Fruit fly (Drosophila melanogaster) whole organism, embryonic: ENCODE results near the gene CG4577.
A peak's percentile ranks its signal among the peaks of the same experiment; 100 is the strongest.

ENCODE experiments used
- ATbp ChIP-seq: fragments of 200-800 bp; sonication (Bioruptor generic); optimal IDR thresholded peaks from 2 replicates; lab custom pipeline; 2017; ENCODE audit warnings: missing biosample characterization, mild to moderate bottlenecking, missing genetic modification characterization, missing genetic modification reagents
- Atf-2 ChIP-seq: fragments of 200-800 bp; sonication (Bioruptor generic); optimal IDR thresholded peaks from 2 replicates; lab custom pipeline; 2016; ENCODE audit warnings: missing biosample characterization, missing genetic modification characterization
- Bdp1 ChIP-seq: fragments of 200-800 bp; sonication (Bioruptor generic); optimal IDR thresholded peaks from 3 replicates; lab custom pipeline; 2016; ENCODE audit warnings: missing biosample characterization, missing genetic modification characterization
- CG10274 ChIP-seq: fragments of 200-800 bp; sonication (Bioruptor generic); optimal IDR thresholded peaks from 3 replicates; lab custom pipeline; 2017; ENCODE audit warnings: missing biosample characterization, mild to moderate bottlenecking, missing genetic modification characterization
- CG11456 ChIP-seq: fragments of 200-800 bp; sonication (Bioruptor generic); IDR thresholded peaks from 3 replicates; pipeline ENCODE4 v1.3.6; 2022; ENCODE audit warnings: missing biosample characterization, missing genetic modification characterization
- CG12769 ChIP-seq: fragments of 200-800 bp; sonication (Bioruptor generic); optimal IDR thresholded peaks from 2 replicates; lab custom pipeline; 2019; ENCODE audit warnings: missing biosample characterization, mild to moderate bottlenecking, missing genetic modification characterization, moderate library complexity
- CG13424 ChIP-seq: fragments of 200-800 bp; sonication (Bioruptor generic); optimal IDR thresholded peaks from 2 replicates; lab custom pipeline; 2019; ENCODE audit warnings: missing biosample characterization, mild to moderate bottlenecking, missing genetic modification characterization, moderate library complexity
- CG1603 ChIP-seq: fragments of 200-800 bp; sonication (Bioruptor generic); optimal IDR thresholded peaks from 2 replicates; lab custom pipeline; 2019; ENCODE audit warnings: missing biosample characterization, mild to moderate bottlenecking, missing genetic modification characterization, moderate library complexity
- CG17385 ChIP-seq: fragments of 200-800 bp; sonication (Bioruptor generic); optimal IDR thresholded peaks from 3 replicates; lab custom pipeline; 2018; ENCODE audit warnings: missing biosample characterization, mild to moderate bottlenecking, missing genetic modification characterization
- CG17568 ChIP-seq: fragments of 200-800 bp; sonication (Bioruptor generic); optimal IDR thresholded peaks from 2 replicates; lab custom pipeline; 2018; ENCODE audit warnings: missing biosample characterization, mild to moderate bottlenecking, missing genetic modification characterization, moderate library complexity
- CG2116 ChIP-seq: fragments of 200-800 bp; sonication (Bioruptor generic); optimal IDR thresholded peaks from 3 replicates; lab custom pipeline; 2018; ENCODE audit warnings: missing biosample characterization, mild to moderate bottlenecking, missing genetic modification characterization
- CG2889 ChIP-seq: fragments of 200-800 bp; sonication (Bioruptor generic); IDR thresholded peaks from 3 replicates; pipeline ENCODE4 v1.3.6; 2022; ENCODE audit warnings: missing biosample characterization, missing genetic modification characterization
- CG30020 ChIP-seq: fragments of 200-800 bp; optimal IDR thresholded peaks from 2 replicates; lab custom pipeline; 2019; ENCODE audit warnings: missing biosample characterization, mild to moderate bottlenecking, missing genetic modification characterization, moderate library complexity
- CG4328 ChIP-seq: fragments of 200-800 bp; sonication (Bioruptor generic); optimal IDR thresholded peaks from 3 replicates; lab custom pipeline; 2017; ENCODE audit warnings: missing biosample characterization, missing genetic modification reagents, missing genetic modification characterization
- CG4404 ChIP-seq: fragments of 200-800 bp; sonication (Bioruptor generic); IDR thresholded peaks from 2 replicates; pipeline ENCODE4 v1.3.6; 2022; ENCODE audit warnings: missing biosample characterization, missing genetic modification characterization
- CG6689 ChIP-seq: fragments of 200-800 bp; sonication (Bioruptor generic); IDR thresholded peaks from 2 replicates; pipeline ENCODE4 v1.3.6; 2022; ENCODE audit warnings: missing biosample characterization, missing genetic modification characterization
- CG7745 ChIP-seq: fragments of 200-800 bp; sonication (Bioruptor generic); optimal IDR thresholded peaks from 2 replicates; lab custom pipeline; 2018; ENCODE audit warnings: missing biosample characterization, mild to moderate bottlenecking, missing genetic modification characterization, moderate library complexity
- D ChIP-seq, 2 experiments: fragments of 200-800 bp in 1 of 2; fragments of >200 bp in 1 of 2; sonication (Bioruptor generic) in 1 of 2; optimal IDR thresholded peaks; 2 replicates in 1 of 2; 3 replicates in 1 of 2; lab custom pipeline; 2017; ENCODE audit warnings: mild to moderate bottlenecking in 1 of 2, missing biosample characterization in 1 of 2, missing genetic modification characterization in 1 of 2, missing genetic modification reagents in 1 of 2
- Dp ChIP-seq: fragments of 200-800 bp; sonication (Bioruptor generic); optimal IDR thresholded peaks from 2 replicates; lab custom pipeline; 2018; ENCODE audit warnings: missing biosample characterization, mild to moderate bottlenecking, missing genetic modification characterization, moderate library complexity
- Drgx ChIP-seq: fragments of 200-800 bp; sonication (Bioruptor generic); IDR thresholded peaks from 2 replicates; pipeline ENCODE4 v1.3.6; 2022; ENCODE audit warnings: missing biosample characterization, missing genetic modification characterization
- Fer3 ChIP-seq: fragments of 200-800 bp; sonication (Bioruptor generic); optimal IDR thresholded peaks from 2 replicates; lab custom pipeline; 2018; ENCODE audit warnings: missing biosample characterization, mild to moderate bottlenecking, missing genetic modification characterization, moderate library complexity
- GATAe ChIP-seq: fragments of 200-800 bp; sonication (Bioruptor generic); conservative IDR thresholded peaks from 2 replicates; pipeline ENCODE4 v1.3.6; 2022; ENCODE audit warnings: missing biosample characterization, missing genetic modification characterization
- H2.0 ChIP-seq: fragments of 200-800 bp; sonication (Bioruptor generic); IDR thresholded peaks from 2 replicates; pipeline ENCODE4 v1.3.6; 2022; ENCODE audit warnings: missing biosample characterization, missing genetic modification characterization
- Hmr ChIP-seq: fragments of 200-800 bp; sonication (Bioruptor generic); optimal IDR thresholded peaks from 3 replicates; lab custom pipeline; 2017; ENCODE audit warnings: mild to moderate bottlenecking, missing biosample characterization, missing genetic modification reagents, missing genetic modification characterization
- Hr39 ChIP-seq: fragments of >200 bp; optimal IDR thresholded peaks from 2 replicates; lab custom pipeline; 2017
- Jarid2 ChIP-seq: fragments of 200-800 bp; sonication (Bioruptor generic); optimal IDR thresholded peaks from 3 replicates; lab custom pipeline; 2017; ENCODE audit warnings: mild to moderate bottlenecking, missing biosample characterization, missing genetic modification reagents, missing genetic modification characterization
- Sox102F ChIP-seq: fragments of 200-800 bp; sonication (Bioruptor generic); optimal IDR thresholded peaks from 2 replicates; lab custom pipeline; 2018; ENCODE audit warnings: missing biosample characterization, mild to moderate bottlenecking, missing genetic modification characterization, moderate library complexity
- Ssrp ChIP-seq: fragments of 200-800 bp; sonication (Bioruptor generic); optimal IDR thresholded peaks from 2 replicates; lab custom pipeline; 2018; ENCODE audit warnings: missing biosample characterization, mild to moderate bottlenecking, missing genetic modification characterization, moderate library complexity
- Taf1 ChIP-seq: fragments of 200-800 bp; sonication (Bioruptor generic); IDR thresholded peaks from 2 replicates; pipeline ENCODE4 v1.3.6; 2022; ENCODE audit warnings: missing biosample characterization, missing genetic modification characterization
- Trl ChIP-seq, 3 experiments: fragments of >200 bp in 2 of 3; fragments of 200-800 bp in 1 of 3; sonication (Bioruptor generic) in 1 of 3; optimal IDR thresholded peaks; 2 replicates in 1 of 3; 3 replicates in 2 of 3; lab custom pipeline; 2016 to 2017; ENCODE audit warnings: missing biosample characterization in 1 of 3, missing genetic modification characterization in 1 of 3
- abd-A ChIP-seq: fragments of 200-800 bp; sonication (Bioruptor generic); optimal IDR thresholded peaks from 3 replicates; lab custom pipeline; 2019; ENCODE audit warnings: missing biosample characterization, mild to moderate bottlenecking, missing genetic modification characterization, moderate library complexity
- chif ChIP-seq, 2 experiments: fragments of 200-800 bp; sonication (Bioruptor generic); optimal IDR thresholded peaks; 3 replicates each; lab custom pipeline; 2016; ENCODE audit warnings: missing biosample characterization in 2 of 2, missing genetic modification characterization in 2 of 2
- corto ChIP-seq: fragments of 200-800 bp; sonication (Bioruptor generic); optimal IDR thresholded peaks from 2 replicates; lab custom pipeline; 2016; ENCODE audit warnings: missing biosample characterization, mild to moderate bottlenecking, missing genetic modification characterization, moderate library complexity
- croc ChIP-seq: fragments of 200-800 bp; sonication (Bioruptor generic); conservative IDR thresholded peaks from 3 replicates; pipeline ENCODE4 v1.3.6; 2022; ENCODE audit warnings: missing biosample characterization, missing genetic modification characterization
- dmrt99B ChIP-seq: fragments of 200-800 bp; sonication (Bioruptor generic); optimal IDR thresholded peaks from 2 replicates; lab custom pipeline; 2018; ENCODE audit warnings: missing biosample characterization, mild to moderate bottlenecking, missing genetic modification characterization, moderate library complexity
- fd3F ChIP-seq: fragments of 200-800 bp; sonication (Bioruptor generic); optimal IDR thresholded peaks from 2 replicates; lab custom pipeline; 2018; ENCODE audit warnings: missing biosample characterization, mild to moderate bottlenecking, missing genetic modification characterization, moderate library complexity
- fd96Cb ChIP-seq: fragments of 200-800 bp; sonication (Bioruptor generic); optimal IDR thresholded peaks from 2 replicates; lab custom pipeline; 2018; ENCODE audit warnings: missing biosample characterization, mild to moderate bottlenecking, missing genetic modification characterization, moderate library complexity
- grau ChIP-seq: fragments of 200-800 bp; optimal IDR thresholded peaks from 3 replicates; lab custom pipeline; 2019; ENCODE audit warnings: missing biosample characterization, mild to moderate bottlenecking, missing genetic modification characterization, moderate library complexity
- grn ChIP-seq: fragments of 200-800 bp; sonication (Bioruptor generic); optimal IDR thresholded peaks from 3 replicates; lab custom pipeline; 2017; ENCODE audit warnings: missing biosample characterization, missing genetic modification characterization
- gt ChIP-seq: fragments of 200-800 bp; sonication (Bioruptor generic); IDR thresholded peaks from 2 replicates; pipeline ENCODE4 v1.3.6; 2022; ENCODE audit warnings: missing biosample characterization, missing genetic modification characterization
- hbn ChIP-seq: fragments of 200-800 bp; sonication (Bioruptor generic); IDR thresholded peaks from 2 replicates; pipeline ENCODE4 v1.3.6; 2022; ENCODE audit warnings: missing biosample characterization, missing genetic modification characterization; ENCODE audit not compliant: partially characterized antibody
- her ChIP-seq: fragments of 200-800 bp; sonication (Bioruptor generic); optimal IDR thresholded peaks from 2 replicates; lab custom pipeline; 2016; ENCODE audit warnings: missing biosample characterization, missing genetic modification characterization
- oc ChIP-seq: fragments of 200-800 bp; sonication (Bioruptor generic); optimal IDR thresholded peaks from 2 replicates; lab custom pipeline; 2018; ENCODE audit warnings: missing biosample characterization, mild to moderate bottlenecking, missing genetic modification characterization, moderate library complexity
- sens ChIP-seq: fragments of 200-800 bp; sonication (Bioruptor generic); peaks from one replicate; lab custom pipeline; 2016; ENCODE audit warnings: missing biosample characterization, missing genetic modification characterization
- sob ChIP-seq: fragments of 200-800 bp; sonication (Bioruptor generic); IDR thresholded peaks from 2 replicates; pipeline ENCODE4 v1.3.6; 2022; ENCODE audit warnings: missing biosample characterization, missing genetic modification characterization
- tll ChIP-seq, 2 experiments: fragments of 200-800 bp in 1 of 2; fragments of >200 bp in 1 of 2; sonication (Bioruptor generic) in 1 of 2; optimal IDR thresholded peaks; 2 replicates each; lab custom pipeline; 2017 to 2019; ENCODE audit warnings: missing biosample characterization in 2 of 2, missing genetic modification characterization in 2 of 2, mild to moderate bottlenecking in 1 of 2, moderate library complexity in 1 of 2
- twi ChIP-seq: fragments of 200-800 bp; optimal IDR thresholded peaks from 2 replicates; lab custom pipeline; 2019; ENCODE audit warnings: missing biosample characterization, mild to moderate bottlenecking, missing genetic modification characterization, moderate library complexity
- wek ChIP-seq: fragments of 200-800 bp; sonication (Bioruptor generic); optimal IDR thresholded peaks from 3 replicates; lab custom pipeline; 2018; ENCODE audit warnings: missing biosample characterization, mild to moderate bottlenecking, missing genetic modification characterization, moderate library complexity

Gene CG4577

DNA sequence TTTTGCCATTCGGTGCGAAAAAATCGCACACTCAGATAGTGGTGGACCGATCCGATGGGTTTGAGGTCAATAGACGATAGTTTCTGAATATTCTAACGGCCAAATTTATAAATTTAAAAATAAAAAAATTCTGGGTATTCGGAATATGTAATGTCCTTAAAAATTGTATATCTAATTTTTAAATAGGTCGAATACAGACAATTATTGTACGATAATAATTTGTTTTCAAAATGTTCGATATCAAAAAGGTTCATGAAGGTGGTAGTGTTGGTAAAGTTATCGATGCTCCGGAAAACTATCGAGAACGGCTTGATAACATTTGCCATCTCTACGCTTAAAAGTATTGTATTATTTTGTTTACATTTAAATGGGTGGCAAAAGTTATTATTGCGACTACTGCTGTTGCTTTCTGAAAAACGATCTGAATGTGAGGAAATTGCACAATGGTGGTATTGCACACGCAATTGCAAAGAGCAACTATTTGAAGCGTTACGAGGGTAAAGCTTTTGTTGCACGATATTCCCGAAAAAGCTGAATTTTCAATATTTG lies 35.4 kb downstream of the CG4577 start, which contains the start of the genes CG31922 and Plap (continued):
- peak; percentile 38 for TF ChIP-seq Dp (GFP tag; lab: Kevin White, UChicago)
- TF ChIP-seq Trl (optimal IDR thresholded peaks at IDR 0.05; lab: Kevin White, UChicago) = no peak
- TF ChIP-seq Trl (GFP tag; optimal IDR thresholded peaks at IDR 0.05; lab: Kevin White, UChicago) = peak; percentile 45
- no peak for TF ChIP-seq CG2889
- 0 out of 2 replicates have a peak, but pooled peaks have one; percentile 37 for TF ChIP-seq CG6689
- peak; percentile 27; the same call in 1 of the 2 replicates for TF ChIP-seq GATAe (GFP tag; lab: Robert Waterston, UW)
- TF ChIP-seq Drgx (GFP tag; lab: Robert Waterston, UW) = no peak
- TF ChIP-seq CG1603 (tag; lab: Kevin White, UChicago) = no peak
- TF ChIP-seq Taf1 (GFP tag; lab: Robert Waterston, UW) = peak; percentile 39; the same call in 1 of the 2 replicates
- no peak for TF ChIP-seq CG7745 (tag; lab: Kevin White, UChicago)
- TF ChIP-seq D (optimal IDR thresholded peaks at IDR 0.05; lab: Kevin White, UChicago) = no peak
- TF ChIP-seq D (GFP tag; optimal IDR thresholded peaks at IDR 0.05; lab: Kevin White, UChicago) = peak; percentile 28
- TF ChIP-seq her (GFP tag; lab: Kevin White, UChicago) = peak; percentile 9
- no peak for TF ChIP-seq wek (GFP tag; lab: Kevin White, UChicago)
- TF ChIP-seq grau (tag; lab: Kevin White, UChicago) = peak; percentile 76
- no peak for TF ChIP-seq corto
- no peak for TF ChIP-seq gt (GFP tag; lab: Robert Waterston, UW)
- no peak for TF ChIP-seq Jarid2
- TF ChIP-seq CG17385 (GFP tag; lab: Kevin White, UChicago) = peak; percentile 64
- peak; percentile 74 for TF ChIP-seq CG2116
- TF ChIP-seq Ssrp (tag; lab: Kevin White, UChicago) = peak; percentile 59
- TF ChIP-seq CG13424 = peak; percentile 76
- TF ChIP-seq Sox102F (GFP tag; lab: Kevin White, UChicago) = no peak
- peak; percentile 93 for TF ChIP-seq hbn
- TF ChIP-seq CG4328 (GFP tag; lab: Kevin White, UChicago) = peak; percentile 55
- TF ChIP-seq Bdp1 (GFP tag; lab: Kevin White, UChicago) = peak; percentile 64
- no peak for TF ChIP-seq ATbp (GFP tag; lab: Kevin White, UChicago)
- TF ChIP-seq CG17568 (GFP tag; lab: Kevin White, UChicago) = no peak
- TF ChIP-seq dmrt99B (tag; lab: Kevin White, UChicago) = no peak
- no peak for TF ChIP-seq Hr39
- TF ChIP-seq fd96Cb (tag; lab: Kevin White, UChicago) = peak; percentile 32
- TF ChIP-seq sens (GFP tag; lab: Kevin White, UChicago) = peak; percentile 92
- peak; percentile 73 for TF ChIP-seq sob
- peak; percentile 34 to 53 for TF ChIP-seq chif (GFP tag; optimal IDR thresholded peaks at IDR 0.05; lab: Kevin White, UChicago)
- TF ChIP-seq Fer3 (tag; lab: Kevin White, UChicago) = peak; percentile 58
- TF ChIP-seq grn (GFP tag; lab: Kevin White, UChicago) = no peak
- no peak for TF ChIP-seq oc (tag; lab: Kevin White, UChicago)
- TF ChIP-seq twi = peak; percentile 58
- TF ChIP-seq abd-A (tag; lab: Kevin White, UChicago) = no peak
- TF ChIP-seq CG30020 (tag; lab: Kevin White, UChicago) = peak; percentile 68
- no peak for TF ChIP-seq CG10274 (GFP tag; lab: Kevin White, UChicago)
- peak; percentile 32 for TF ChIP-seq Atf-2 (GFP tag; lab: Kevin White, UChicago)
- TF ChIP-seq H2.0 (GFP tag; lab: Robert Waterston, UW) = peak; percentile 48
- peak; percentile 23; the same call in 1 of the 3 replicates for TF ChIP-seq croc (GFP tag; lab: Robert Waterston, UW)
- TF ChIP-seq Hmr = no peak
- 0 out of 3 replicates have a peak, but pooled peaks have one; percentile 57 for TF ChIP-seq CG11456 (GFP tag; lab: Robert Waterston, UW)
- no peak for TF ChIP-seq CG12769 (tag; lab: Kevin White, UChicago)
- TF ChIP-seq fd3F = peak; percentile 57
- TF ChIP-seq tll (GFP tag; optimal IDR thresholded peaks at IDR 0.05; lab: Kevin White, UChicago) = peak in 1 of 2 experiments; percentile 8
- TF ChIP-seq CG4404 (GFP tag; lab: Robert Waterston, UW) = peak; percentile 67
